Worm (Caenorhabditis elegans) whole organism, midembryonic: ENCODE data around the gene F55C9.15.

Experiments
- T22C8.4 ChIP-seq: fragments of 200-800 bp; sonication (Bioruptor generic); IDR thresholded peaks from 2 replicates; pipeline ENCODE4 v1.3.6; 2022; ENCODE audit warnings: missing genetic modification characterization, missing compliant biosample characterization
- cog-1 ChIP-seq: sonication (generic microtip); optimal IDR thresholded peaks from 2 replicates; lab custom pipeline; 2016; ENCODE audit warnings: missing genetic modification characterization, missing compliant biosample characterization
- tab-1 ChIP-seq: fragments of 200-800 bp; sonication (Bioruptor generic); IDR thresholded peaks from 2 replicates; pipeline ENCODE4 v1.3.6; 2022; ENCODE audit warnings: missing genetic modification characterization, missing compliant biosample characterization
- ztf-29 ChIP-seq: fragments of 200-800 bp; sonication (Bioruptor generic); IDR thresholded peaks from 2 replicates; pipeline ENCODE4 v1.3.6; 2022; ENCODE audit warnings: missing genetic modification reagents, missing genetic modification characterization, missing compliant biosample characterization

DNA sequence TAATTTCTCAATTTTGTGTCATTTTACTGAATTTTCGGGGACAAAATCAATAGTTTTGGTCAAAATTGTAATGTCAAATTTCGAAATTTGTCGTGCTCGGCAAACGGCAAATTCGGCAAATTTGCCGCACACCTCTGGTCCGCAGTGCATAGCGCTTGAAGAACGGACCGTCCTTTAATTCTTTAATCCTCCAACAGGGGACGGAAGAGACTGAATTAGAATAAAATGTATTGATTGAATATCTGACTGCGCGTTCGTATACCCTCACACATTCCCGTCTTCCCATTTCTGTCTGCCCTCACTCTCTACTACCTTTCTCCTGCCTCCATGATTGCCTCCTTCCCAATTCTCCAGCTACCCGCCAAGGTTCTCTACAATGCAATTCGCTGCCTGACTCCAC lies 7.5 kb downstream of the F55C9.15 start, which contains the start of gene F55C9.14:
- TF ChIP-seq ztf-29 (GFP tag; lab: Robert Waterston, UW): no peak
- no peak for TF ChIP-seq cog-1 (tag; lab: Kevin White, UChicago)
- TF ChIP-seq T22C8.4: no peak
- TF ChIP-seq tab-1 (GFP tag; lab: Robert Waterston, UW): no peak
